Fruit fly (Drosophila melanogaster): Measurements from ENCODE around the gene CG8924.
A peak's percentile ranks its signal among the peaks of the same experiment; 100 is the strongest.

CG8924 gene

DNA sequence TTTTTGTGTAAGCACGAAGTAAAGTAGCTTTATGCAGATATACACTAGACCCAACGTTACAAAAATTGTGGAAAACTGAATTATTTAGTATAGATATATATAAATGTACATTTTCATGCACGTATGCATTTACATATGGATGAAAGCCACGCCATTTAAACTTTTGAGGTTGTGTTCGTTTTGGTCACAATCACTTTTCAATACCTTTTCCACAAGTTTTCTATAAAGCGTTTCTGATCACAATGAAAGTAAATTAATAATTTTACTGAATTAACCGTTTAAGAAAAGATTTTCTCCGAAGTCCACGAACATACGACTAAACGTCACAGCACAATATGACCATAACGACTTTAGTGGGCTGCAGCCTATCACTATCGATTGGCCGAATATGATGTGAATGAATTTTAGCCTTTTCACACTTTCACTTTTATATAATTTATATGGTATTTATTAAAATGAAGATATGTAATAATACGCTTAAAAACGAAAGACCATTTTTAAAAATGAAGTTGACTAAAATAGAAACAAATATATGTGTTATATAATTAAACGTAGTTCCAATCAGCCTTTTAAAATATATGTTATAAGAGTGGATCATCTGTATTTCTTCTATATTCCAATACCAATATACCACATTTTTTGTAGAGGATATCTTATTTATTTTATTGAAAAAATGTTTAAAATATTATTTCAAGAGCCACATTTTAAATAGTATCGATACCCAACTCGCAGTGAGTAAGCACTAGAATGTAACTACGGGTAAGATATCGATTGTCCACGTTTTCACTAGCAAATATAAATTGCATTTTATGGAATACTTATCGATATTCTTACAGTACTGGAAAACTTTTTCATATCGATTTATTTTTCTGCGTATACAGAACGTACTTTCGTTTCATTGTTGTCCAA is 51.0 kb downstream of the CG8924 start, which contains the start of the genes CG46312, eIF5 and exd (continued):
- TF ChIP-seq CG10543 (GFP tag; optimal IDR thresholded peaks at IDR 0.05) (no peak), CHES-1-like (GFP tag; optimal IDR thresholded peaks at IDR 0.05) (no peak), ara (GFP tag; IDR thresholded peaks at IDR 0.05) (no peak), CG1529 (GFP tag; optimal IDR thresholded peaks at IDR 0.05) (no peak), Jarid2 (GFP tag; optimal IDR thresholded peaks at IDR 0.05) (no peak), CrebB (tag; optimal IDR thresholded peaks at IDR 0.05) (no peak), D19A (tag; optimal IDR thresholded peaks at IDR 0.05) (peak; percentile 8), CG2116 (GFP tag; optimal IDR thresholded peaks at IDR 0.05) (peak; percentile 40), en (GFP tag; optimal IDR thresholded peaks at IDR 0.05) (no peak), ro (GFP tag; IDR thresholded peaks at IDR 0.05) (no peak), CG3726 (GFP tag; IDR thresholded peaks at IDR 0.05) (no peak), CG6272 (GFP tag; IDR thresholded peaks at IDR 0.05) (no peak), CG7963 (GFP tag; IDR thresholded peaks at IDR 0.05; ENCODE audit: partially characterized antibody) (peak; percentile 83), CG18262 (tag; optimal IDR thresholded peaks at IDR 0.05) (peak; percentile 13), sisA (GFP tag; IDR thresholded peaks at IDR 0.05) (no peak), CG4404 (GFP tag; IDR thresholded peaks at IDR 0.05) (no peak), BtbVII (GFP tag; optimal IDR thresholded peaks at IDR 0.05) (no peak), CG8765 (GFP tag; IDR thresholded peaks at IDR 0.05) (no peak), stwl (tag; optimal IDR thresholded peaks at IDR 0.05) (peak; percentile 13), knrl (GFP tag; IDR thresholded peaks at IDR 0.05; ENCODE audit: partially characterized antibody) (peak; percentile 69; the same call in 2 of the 3 replicates), CG10209 (GFP tag; optimal IDR thresholded peaks at IDR 0.05) (no peak), ash1 (GFP tag; optimal IDR thresholded peaks at IDR 0.05) (no peak), pho (GFP tag; optimal IDR thresholded peaks at IDR 0.05) (no peak), Vsx1 (GFP tag; optimal IDR thresholded peaks at IDR 0.05) (no peak), CG32532 (GFP tag; IDR thresholded peaks at IDR 0.05) (no peak), CG7271 (tag; optimal IDR thresholded peaks at IDR 0.05) (no peak), CG13296 (GFP tag; optimal IDR thresholded peaks at IDR 0.05) (no peak), CG15601 (tag; optimal IDR thresholded peaks at IDR 0.05) (no peak), Sry-δ (GFP tag; optimal IDR thresholded peaks at IDR 0.05) (peak; percentile 62), CG11504 (tag; optimal IDR thresholded peaks at IDR 0.05) (no peak), CG10959 (GFP tag; IDR thresholded peaks at IDR 0.05) (no peak), Bgb (GFP tag; IDR thresholded peaks at IDR 0.05; ENCODE audit: partially characterized antibody) (peak; percentile 80), CG15269 (tag; optimal IDR thresholded peaks at IDR 0.05) (no peak), CG34224 (GFP tag; IDR thresholded peaks at IDR 0.05; ENCODE audit: partially characterized antibody) (peak; percentile 76), fd102C (GFP tag; optimal IDR thresholded peaks at IDR 0.05) (no peak), CG14710 (tag; optimal IDR thresholded peaks at IDR 0.05) (peak; percentile 97), tup (GFP tag; optimal IDR thresholded peaks at IDR 0.05) (no peak), zfh2 (GFP tag; optimal IDR thresholded peaks at IDR 0.05) (no peak), CG34376 (GFP tag; optimal IDR thresholded peaks at IDR 0.05) (no peak), CG18011 (GFP tag; optimal IDR thresholded peaks at IDR 0.05) (no peak), Dp (GFP tag; optimal IDR thresholded peaks at IDR 0.05) (peak; percentile 17), ham (GFP tag; IDR thresholded peaks at IDR 0.05) (no peak), CG17361 (GFP tag; IDR thresholded peaks at IDR 0.05) (peak; percentile 75; the same call in 2 of the 3 replicates), Camta (GFP tag; optimal IDR thresholded peaks at IDR 0.05) (no peak), Hand (GFP tag; optimal IDR thresholded peaks at IDR 0.05) (no peak), CG6254 (GFP tag; optimal IDR thresholded peaks at IDR 0.05) (no peak), HmgZ (tag; optimal IDR thresholded peaks at IDR 0.05) (no peak), CG10267 (tag; optimal IDR thresholded peaks at IDR 0.05) (peak; percentile 72)

Measured in whole organism, embryonic.